Worm (Caenorhabditis elegans) whole organism, mixed stage, embryonic: ENCODE measurements around the gene sup-1.

Source experiments
- M03D4.4 ChIP-seq: sonication (generic microtip); optimal IDR thresholded peaks from 2 replicates; lab custom pipeline; 2017; ENCODE audit warnings: mild to moderate bottlenecking, missing genetic modification characterization, missing compliant biosample characterization
- bed-3 ChIP-seq: fragments of 200-800 bp; sonication (Bioruptor generic); optimal IDR thresholded peaks from 3 replicates; lab custom pipeline; 2018; ENCODE audit warnings: mild to moderate bottlenecking, missing genetic modification characterization, moderate library complexity, missing compliant biosample characterization
- ceh-39 ChIP-seq: fragments of 150-350 bp; optimal IDR thresholded peaks from 2 replicates; lab custom pipeline; 2014; ENCODE audit warnings: missing biosample characterization, missing genetic modification characterization
- ceh-43 ChIP-seq: fragments of 200-800 bp; sonication (Bioruptor generic); optimal IDR thresholded peaks from 2 replicates; lab custom pipeline; 2018; ENCODE audit warnings: mild to moderate bottlenecking, missing genetic modification characterization, moderate library complexity, missing compliant biosample characterization
- ceh-83 ChIP-seq: fragments of 200-800 bp; sonication (Bioruptor generic); optimal IDR thresholded peaks from 2 replicates; lab custom pipeline; 2018; ENCODE audit warnings: mild to moderate bottlenecking, missing genetic modification characterization, missing compliant biosample characterization
- ces-1 ChIP-seq: fragments of 150-350 bp; optimal IDR thresholded peaks from 2 replicates; lab custom pipeline; 2014; ENCODE audit warnings: missing biosample characterization, missing genetic modification reagents, missing genetic modification characterization
- drap-1 ChIP-seq: fragments of 200-800 bp; sonication (Bioruptor generic); optimal IDR thresholded peaks from 3 replicates; lab custom pipeline; 2018; ENCODE audit warnings: mild to moderate bottlenecking, missing genetic modification characterization, missing compliant biosample characterization
- elt-1 ChIP-seq: sonication (generic microtip); optimal IDR thresholded peaks from 2 replicates; lab custom pipeline; 2017; ENCODE audit warnings: missing genetic modification characterization, mild to moderate bottlenecking, missing compliant biosample characterization, antibody characterized with exemption, moderate library complexity, borderline replicate concordance; ENCODE audit not compliant: insufficient read depth
- elt-3 ChIP-seq: fragments of 150-350 bp; optimal IDR thresholded peaks from 2 replicates; lab custom pipeline; 2014; ENCODE audit warnings: missing biosample characterization, missing genetic modification characterization
- lin-13 ChIP-seq: fragments of 150-350 bp; optimal IDR thresholded peaks from 2 replicates; lab custom pipeline; 2014; ENCODE audit warnings: missing biosample characterization, missing genetic modification characterization
- lin-32 ChIP-seq: fragments of 200-800 bp; sonication (Bioruptor generic); optimal IDR thresholded peaks from 2 replicates; lab custom pipeline; 2018; ENCODE audit warnings: mild to moderate bottlenecking, missing genetic modification characterization, missing compliant biosample characterization
- lsy-2 ChIP-seq: fragments of 150-350 bp; optimal IDR thresholded peaks from 2 replicates; lab custom pipeline; 2014; ENCODE audit warnings: missing biosample characterization, missing genetic modification characterization
- mab-5 ChIP-seq: fragments of 150-350 bp; optimal IDR thresholded peaks from 2 replicates; lab custom pipeline; 2014; ENCODE audit warnings: missing biosample characterization, missing genetic modification characterization
- nhr-2 ChIP-seq: fragments of 150-350 bp; optimal IDR thresholded peaks from 2 replicates; lab custom pipeline; 2014; ENCODE audit warnings: missing biosample characterization, missing genetic modification characterization
- nhr-237 ChIP-seq: fragments of 150-350 bp; optimal IDR thresholded peaks from 2 replicates; lab custom pipeline; 2014; ENCODE audit warnings: missing biosample characterization, missing genetic modification characterization
- nhr-76 ChIP-seq: sonication (generic microtip); optimal IDR thresholded peaks from 2 replicates; lab custom pipeline; 2017; ENCODE audit warnings: missing biosample characterization, missing genetic modification characterization
- snpc-4 ChIP-seq: fragments of 150-350 bp; optimal IDR thresholded peaks from 2 replicates; lab custom pipeline; 2014; ENCODE audit warnings: missing biosample characterization, missing genetic modification characterization
- tbx-8 ChIP-seq: fragments of 200-800 bp; sonication (Bioruptor generic); optimal IDR thresholded peaks from 2 replicates; lab custom pipeline; 2018; ENCODE audit warnings: mild to moderate bottlenecking, missing genetic modification characterization, moderate library complexity, missing compliant biosample characterization
- zip-8 ChIP-seq: fragments of 150-350 bp; optimal IDR thresholded peaks from 2 replicates; lab custom pipeline; 2014; ENCODE audit warnings: missing biosample characterization, missing genetic modification characterization
- ztf-11 ChIP-seq: fragments of 150-350 bp; optimal IDR thresholded peaks from 2 replicates; lab custom pipeline; 2014; ENCODE audit warnings: missing biosample characterization, missing genetic modification characterization

The sup-1 gene

ce11 chrIII:11689303-11689702 lies 48.1 kb downstream of the sup-1 start:
- TF ChIP-seq bed-3 (no peak), elt-1 (tag; lab: Kevin White, UChicago) (peak; percentile 78), ceh-43 (GFP tag; lab: Kevin White, UChicago) (no peak), elt-3 (peak; percentile 68)

- TF ChIP-seq zip-8 (tag; lab: Kevin White, UChicago) = peak; percentile 70
- TF ChIP-seq nhr-76 (tag; lab: Kevin White, UChicago) = no peak
Observed at ce11 chrIII:11684770-11685169, 52.7 kb downstream of the sup-1 start.

ce11 chrIII:11683790-11684189 lies 53.6 kb downstream of the sup-1 start:
- TF ChIP-seq nhr-2 (tag; lab: Kevin White, UChicago) (no peak), nhr-237 (tag; lab: Kevin White, UChicago) (no peak), lin-13 (tag; lab: Kevin White, UChicago) (no peak), bed-3 (no peak), elt-1 (tag; lab: Kevin White, UChicago) (no peak), lin-32 (GFP tag; lab: Kevin White, UChicago) (no peak), ces-1 (no peak), ztf-11 (no peak), ceh-39 (tag; lab: Kevin White, UChicago) (no peak), drap-1 (GFP tag; lab: Kevin White, UChicago) (no peak), lsy-2 (tag; lab: Kevin White, UChicago) (no peak), ceh-43 (GFP tag; lab: Kevin White, UChicago) (no peak), snpc-4 (no peak), M03D4.4 (tag; lab: Kevin White, UChicago) (no peak), mab-5 (tag; lab: Kevin White, UChicago) (no peak), ceh-83 (GFP tag; lab: Kevin White, UChicago) (no peak), tbx-8 (GFP tag; lab: Kevin White, UChicago) (no peak)
